Worm (Caenorhabditis elegans): ENCODE results near the gene acl-3.
A peak's percentile ranks its signal among the peaks of the same experiment; 100 is the strongest.

Gene acl-3

ce11 chrIV:11601721-11602405 is 50.0 kb downstream of the acl-3 start (continued):
- peak; percentile 54 for TF ChIP-seq repo-1 (tag; optimal IDR thresholded peaks at IDR 0.05)
- TF ChIP-seq D2030.7 (GFP tag; IDR thresholded peaks at IDR 0.05) = peak; percentile 72
- 0 out of 2 replicates have a peak, but pooled peaks have one; percentile 16 for TF ChIP-seq egrh-3 (GFP tag; IDR thresholded peaks at IDR 0.05)
- TF ChIP-seq lsy-27 (tag; optimal IDR thresholded peaks at IDR 0.05; ENCODE audit: borderline replicate concordance, insufficient read depth) = peak; percentile 23
- TF ChIP-seq mcd-1 (GFP tag; IDR thresholded peaks at IDR 0.05) = peak; percentile 71
- TF ChIP-seq rcor-1 (GFP tag; IDR thresholded peaks at IDR 0.05) = no peak
- TF ChIP-seq nfya-1 (tag; optimal IDR thresholded peaks at IDR 0.05; ENCODE audit: borderline replicate concordance, insufficient read depth) = no peak
- no peak; the same call in 1 of the 2 replicates for TF ChIP-seq B0336.3 (GFP tag; IDR thresholded peaks at IDR 0.05)
- TF ChIP-seq madf-6 (GFP tag; IDR thresholded peaks at IDR 0.05) = peak; percentile 72
- peak; percentile 1 for TF ChIP-seq rpc-1 (optimal IDR thresholded peaks at IDR 0.05)
- TF ChIP-seq rpc-1 (tag; optimal IDR thresholded peaks at IDR 0.05) = peak; percentile 3
- TF ChIP-seq pha-4 (tag; optimal IDR thresholded peaks at IDR 0.05) = peak; percentile 19
- peak; percentile 54 for TF ChIP-seq unc-130 (GFP tag; optimal IDR thresholded peaks at IDR 0.05)
- no peak for TF ChIP-seq nhr-27 (tag; optimal IDR thresholded peaks at IDR 0.05)
- peak; percentile 49 for TF ChIP-seq lin-40 (tag; optimal IDR thresholded peaks at IDR 0.05)
- TF ChIP-seq pbrm-1 (GFP tag; IDR thresholded peaks at IDR 0.05) = peak; percentile 43; the same call in 1 of the 2 replicates
- peak; percentile 69 for TF ChIP-seq lsl-1 (GFP tag; optimal IDR thresholded peaks at IDR 0.05)
- no peak for TF ChIP-seq gei-17 (GFP tag; optimal IDR thresholded peaks at IDR 0.05)
- peak; percentile 76 for TF ChIP-seq hmg-1.2 (GFP tag; IDR thresholded peaks at IDR 0.05)
- TF ChIP-seq xnd-1 (tag; optimal IDR thresholded peaks at IDR 0.05) = peak; percentile 24
- TF ChIP-seq B0035.1 (tag; optimal IDR thresholded peaks at IDR 0.05) = peak; percentile 43
- peak; percentile 80 for TF ChIP-seq snpc-3.4 (tag; optimal IDR thresholded peaks at IDR 0.05)
- TF ChIP-seq ama-1 (optimal IDR thresholded peaks at IDR 0.05) = no peak
- TF ChIP-seq ama-1 (GFP tag; optimal IDR thresholded peaks at IDR 0.05) = peak; percentile 47 to 51
- TF ChIP-seq hmg-20 (GFP tag; IDR thresholded peaks at IDR 0.05) = 0 out of 2 replicates have a peak, but pooled peaks have one; percentile 32
